Fruit fly (Drosophila melanogaster) whole organism, wandering third instar larva: Measurements from ENCODE around the gene CG12517.

Experiments used
- CG32264 ChIP-seq: fragments of 200-800 bp; sonication (Bioruptor generic); optimal IDR thresholded peaks from 2 replicates; lab custom pipeline; 2016; ENCODE audit warnings: missing biosample characterization, missing genetic modification characterization
- CG9705 ChIP-seq: fragments of 200-800 bp; sonication (Bioruptor generic); optimal IDR thresholded peaks from 2 replicates; lab custom pipeline; 2018; ENCODE audit warnings: missing biosample characterization, mild to moderate bottlenecking, missing genetic modification characterization
- Dfd ChIP-seq: fragments of >200 bp; optimal IDR thresholded peaks from 2 replicates; lab custom pipeline; 2017; ENCODE audit warnings: missing biosample characterization, missing genetic modification characterization
- GATAd ChIP-seq: sonication (Bioruptor generic); optimal IDR thresholded peaks from 2 replicates; lab custom pipeline; 2016; ENCODE audit warnings: missing biosample characterization, missing genetic modification characterization
- HLH106 ChIP-seq: fragments of 200-800 bp; optimal IDR thresholded peaks from 3 replicates; lab custom pipeline; 2019; ENCODE audit warnings: missing biosample characterization, mild to moderate bottlenecking, missing genetic modification characterization, moderate library complexity
- Hnf4 ChIP-seq: fragments of 200-800 bp; sonication (Bioruptor generic); optimal IDR thresholded peaks from 2 replicates; lab custom pipeline; 2016; ENCODE audit warnings: missing biosample characterization, mild to moderate bottlenecking, missing genetic modification characterization
- Hr78 ChIP-seq: fragments of >200 bp; optimal IDR thresholded peaks from 2 replicates; lab custom pipeline; 2017; ENCODE audit warnings: missing biosample characterization, missing genetic modification characterization
- Myc ChIP-seq: fragments of >200 bp; optimal IDR thresholded peaks from 2 replicates; lab custom pipeline; 2017
- N ChIP-seq: fragments of >200 bp; optimal IDR thresholded peaks from 2 replicates; lab custom pipeline; 2018; ENCODE audit warnings: missing biosample characterization, missing external identifiers, missing genetic modification characterization
- Sp1 ChIP-seq: fragments of 200-800 bp; sonication (Bioruptor generic); optimal IDR thresholded peaks from 3 replicates; lab custom pipeline; 2019; ENCODE audit warnings: missing biosample characterization, mild to moderate bottlenecking, missing genetic modification characterization, moderate library complexity
- brk ChIP-seq: fragments of 200-800 bp; sonication (Bioruptor generic); optimal IDR thresholded peaks from 2 replicates; lab custom pipeline; 2016; ENCODE audit warnings: missing biosample characterization, mild to moderate bottlenecking, missing genetic modification characterization
- dl ChIP-seq, 2 experiments: fragments of 175-275, 200-275 bp in 1 of 2; fragments of 200-275 bp in 1 of 2; sonication (Bioruptor generic); optimal IDR thresholded peaks; lab custom pipeline; 2018; ENCODE audit warnings: mild to moderate bottlenecking in 2 of 2, missing biosample characterization in 2 of 2, missing genetic modification characterization in 2 of 2, moderate library complexity in 2 of 2; ENCODE audit not compliant: partially characterized antibody in 2 of 2, insufficient read depth in 1 of 2
- dmrt93B ChIP-seq: fragments of 200-800 bp; sonication (Bioruptor generic); optimal IDR thresholded peaks from 2 replicates; lab custom pipeline; 2018; ENCODE audit warnings: missing biosample characterization, mild to moderate bottlenecking, missing genetic modification characterization
- dsf ChIP-seq: sonication (Bioruptor generic); optimal IDR thresholded peaks from 2 replicates; lab custom pipeline; 2016; ENCODE audit warnings: missing biosample characterization, missing genetic modification characterization, borderline replicate concordance
- ey ChIP-seq: fragments of 200-800 bp; sonication (Bioruptor generic); optimal IDR thresholded peaks from 2 replicates; lab custom pipeline; 2016; ENCODE audit warnings: missing biosample characterization, missing genetic modification characterization
- fru ChIP-seq: fragments of 200-800 bp; sonication (Bioruptor generic); optimal IDR thresholded peaks from 3 replicates; lab custom pipeline; 2016; ENCODE audit warnings: missing biosample characterization, mild to moderate bottlenecking, missing genetic modification characterization
- h ChIP-seq: fragments of 200-800 bp; sonication (Bioruptor generic); optimal IDR thresholded peaks from 3 replicates; lab custom pipeline; 2016; ENCODE audit warnings: missing biosample characterization, mild to moderate bottlenecking, missing genetic modification characterization
- lola ChIP-seq: fragments of >200 bp; optimal IDR thresholded peaks from 2 replicates; lab custom pipeline; 2017; ENCODE audit warnings: missing biosample characterization, missing genetic modification characterization
- psq ChIP-seq: fragments of 200-800 bp; sonication (Bioruptor generic); optimal IDR thresholded peaks from 3 replicates; lab custom pipeline; 2017; ENCODE audit warnings: missing biosample characterization, mild to moderate bottlenecking, missing genetic modification characterization, moderate library complexity
- rgr ChIP-seq: fragments of 200-800 bp; sonication (Bioruptor generic); optimal IDR thresholded peaks from 3 replicates; lab custom pipeline; 2016; ENCODE audit warnings: missing biosample characterization, mild to moderate bottlenecking, missing genetic modification characterization
- sage ChIP-seq: fragments of 200-800 bp; sonication (Bioruptor generic); optimal IDR thresholded peaks from 2 replicates; lab custom pipeline; 2016; ENCODE audit warnings: missing biosample characterization, mild to moderate bottlenecking, missing genetic modification characterization
- tai ChIP-seq: sonication (Bioruptor generic); optimal IDR thresholded peaks from 2 replicates; lab custom pipeline; 2016; ENCODE audit warnings: missing biosample characterization, missing genetic modification characterization
- usp ChIP-seq: fragments of >200 bp; optimal IDR thresholded peaks from 2 replicates; lab custom pipeline; 2017; ENCODE audit warnings: missing biosample characterization, missing genetic modification characterization

The CG12517 gene

dm6 chr2L:10901685-10902084, 31.7 kb downstream of the CG12517 start, which contains the start of gene CG14070:
Gene CG14070, minus strand, starts transcription at chr2L:10901785.
- no peak for TF ChIP-seq HLH106 (tag; lab: Kevin White, UChicago)
- TF ChIP-seq dl (GFP tag; optimal IDR thresholded peaks at IDR 0.05; lab: Kevin White, UChicago; ENCODE audit: insufficient read depth in 1 of 2, partially characterized antibody in 2 of 2), result no peak
- no peak for TF ChIP-seq rgr (GFP tag; lab: Kevin White, UChicago)
- no peak for TF ChIP-seq ey (GFP tag; lab: Kevin White, UChicago)
- TF ChIP-seq h, result no peak
- no peak for TF ChIP-seq brk (GFP tag; lab: Kevin White, UChicago)
- no peak for TF ChIP-seq psq (GFP tag; lab: Kevin White, UChicago)
- no peak for TF ChIP-seq usp
- no peak for TF ChIP-seq Hnf4
- no peak for TF ChIP-seq Myc (lab: Kevin White, UChicago)
- TF ChIP-seq tai (GFP tag; lab: Kevin White, UChicago), result no peak
- TF ChIP-seq lola (GFP tag; lab: Kevin White, UChicago), result no peak
- no peak for TF ChIP-seq N (GFP tag; lab: Kevin White, UChicago)
- TF ChIP-seq Dfd (GFP tag; lab: Kevin White, UChicago), result no peak
- no peak for TF ChIP-seq CG32264 (GFP tag; lab: Kevin White, UChicago)
- no peak for TF ChIP-seq dmrt93B (GFP tag; lab: Kevin White, UChicago)

dm6 chr2L:10908793-10909192, 38.8 kb downstream of the CG12517 start, which contains the start of gene CG7309:
Gene CG7309, minus strand, starts transcription at chr2L:10908893.
- TF ChIP-seq dsf (GFP tag; lab: Kevin White, UChicago) (no peak), Sp1 (GFP tag; lab: Kevin White, UChicago) (no peak), fru (no peak), CG9705 (GFP tag; lab: Kevin White, UChicago) (no peak)

DNA sequence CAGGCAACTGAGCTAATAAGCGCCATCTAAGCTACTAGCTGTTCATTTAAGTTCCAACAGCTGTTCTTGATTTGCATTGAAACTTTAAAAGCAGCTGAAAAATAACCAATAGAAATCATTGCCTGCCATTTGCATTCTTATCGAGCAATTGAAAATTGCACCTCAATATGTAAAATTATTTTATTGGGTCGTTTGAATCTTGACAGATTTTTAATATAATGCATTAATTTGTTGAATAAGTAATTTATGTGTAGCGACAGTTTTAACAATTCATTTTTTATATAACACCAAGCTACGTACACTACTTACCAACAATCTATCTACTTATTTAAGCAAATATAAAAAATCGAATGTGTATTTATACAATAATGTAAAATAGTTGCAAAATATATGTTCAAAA, 40.6 kb downstream of the CG12517 start, which contains the start of gene CG14069:
CG14069 (minus strand) TSS at position 101 of the 400 bp plus-strand sequence.
- TF ChIP-seq Hnf4 (no peak), Hr78 (no peak), sage (no peak), GATAd (GFP tag; lab: Kevin White, UChicago) (no peak), psq (GFP tag; lab: Kevin White, UChicago) (no peak), dmrt93B (GFP tag; lab: Kevin White, UChicago) (no peak), lola (GFP tag; lab: Kevin White, UChicago) (no peak), tai (GFP tag; lab: Kevin White, UChicago) (no peak), Myc (lab: Kevin White, UChicago) (no peak)
